Worm (Caenorhabditis elegans) whole organism, L1 larva: ENCODE results near the gene twk-5.

Source experiments
- F16B12.6 ChIP-seq: fragments of 150-350 bp; optimal IDR thresholded peaks from 2 replicates; lab custom pipeline; 2014; ENCODE audit warnings: missing biosample characterization, missing genetic modification characterization
- elt-3 ChIP-seq, 6 experiments: fragments of 150-350 bp in 1 of 6; sonication (generic microtip); optimal IDR thresholded peaks; 2 replicates each; lab custom pipeline; 2017 to 2018; ENCODE audit warnings: missing biosample characterization in 6 of 6, missing genetic modification characterization in 6 of 6, inconsistent platforms in 1 of 6
- fos-1 ChIP-seq: fragments of 150-350 bp; optimal IDR thresholded peaks from 2 replicates; lab custom pipeline; 2014; ENCODE audit warnings: missing biosample characterization, missing genetic modification characterization
- lin-15B ChIP-seq: fragments of 150-350 bp; sonication (generic microtip); optimal IDR thresholded peaks from 3 replicates; lab custom pipeline; 2014; ENCODE audit warnings: missing biosample characterization, missing genetic modification characterization
- lin-39 ChIP-seq: fragments of 150-350 bp; optimal IDR thresholded peaks from 2 replicates; lab custom pipeline; 2014; ENCODE audit warnings: missing biosample characterization, missing genetic modification reagents, missing genetic modification characterization
- nhr-237 ChIP-seq: fragments of 150-350 bp; optimal IDR thresholded peaks from 2 replicates; lab custom pipeline; 2014; ENCODE audit warnings: missing biosample characterization, missing genetic modification characterization
- nhr-28 ChIP-seq: fragments of 150-350 bp; optimal IDR thresholded peaks from 2 replicates; lab custom pipeline; 2014; ENCODE audit warnings: missing biosample characterization, missing genetic modification characterization
- nhr-77 ChIP-seq: fragments of 150-350 bp; optimal IDR thresholded peaks from 2 replicates; lab custom pipeline; 2014; ENCODE audit warnings: missing biosample characterization, missing genetic modification characterization
- pqm-1 ChIP-seq: sonication (generic microtip); optimal IDR thresholded peaks from 3 replicates; lab custom pipeline; 2017; ENCODE audit warnings: missing biosample characterization, missing genetic modification characterization
- skn-1 ChIP-seq: fragments of 150-350 bp; optimal IDR thresholded peaks from 2 replicates; lab custom pipeline; 2014; ENCODE audit warnings: missing biosample characterization, missing genetic modification characterization
- snpc-4 ChIP-seq: fragments of 150-350 bp; optimal IDR thresholded peaks from 2 replicates; lab custom pipeline; 2014; ENCODE audit warnings: missing biosample characterization, missing genetic modification characterization
- tbx-2 ChIP-seq: sonication (generic microtip); optimal IDR thresholded peaks from 2 replicates; lab custom pipeline; 2016; ENCODE audit warnings: missing genetic modification characterization, missing compliant biosample characterization

ce11 chrII:11455140-11455539, 30.0 kb downstream of the twk-5 start:
- no peak for TF ChIP-seq tbx-2 (tag; lab: Kevin White, UChicago)
- no peak for TF ChIP-seq nhr-237 (tag; lab: Kevin White, UChicago)
- TF ChIP-seq nhr-28 (tag; lab: Kevin White, UChicago) = no peak
- TF ChIP-seq F16B12.6 (tag; lab: Kevin White, UChicago) = no peak
- TF ChIP-seq lin-15B (tag; lab: Kevin White, UChicago) = no peak
- TF ChIP-seq lin-39 (tag; lab: Kevin White, UChicago) = no peak
- TF ChIP-seq skn-1 (tag; lab: Kevin White, UChicago) = no peak
- TF ChIP-seq fos-1 (tag; lab: Kevin White, UChicago) = no peak
- TF ChIP-seq elt-3 (tag; optimal IDR thresholded peaks at IDR 0.05; lab: Kevin White, UChicago) = no peak
- no peak for TF ChIP-seq pqm-1 (tag; lab: Kevin White, UChicago)
- TF ChIP-seq snpc-4 (tag; lab: Kevin White, UChicago) = no peak
- no peak for TF ChIP-seq nhr-77 (tag; lab: Kevin White, UChicago)
